Worm (Caenorhabditis elegans): ENCODE measurements around the gene T04C9.1.

DNA sequence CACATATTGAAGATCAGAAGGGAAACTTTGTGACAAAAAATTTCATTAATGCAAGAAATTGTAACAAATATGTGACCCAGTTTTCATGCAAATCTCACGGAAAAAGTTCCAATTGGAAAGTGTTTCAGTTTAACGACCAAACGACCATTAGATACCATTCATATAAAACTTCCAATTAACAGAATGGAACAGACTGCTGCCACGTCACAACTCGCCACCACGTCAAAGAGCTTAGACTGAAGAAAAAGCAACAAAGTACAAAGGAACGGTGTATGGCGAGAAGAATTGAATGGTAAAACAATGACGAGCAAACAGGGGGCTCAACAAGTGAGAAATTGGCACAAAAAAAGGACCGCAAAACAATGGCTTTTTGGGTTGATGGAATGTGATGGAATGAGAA is 7.7 kb upstream of the T04C9.1 start, which contains the start of gene T04C9.3:
- no peak for TF ChIP-seq fkh-10 (GFP tag; optimal IDR thresholded peaks at IDR 0.05)
- TF ChIP-seq snpc-4 (tag; optimal IDR thresholded peaks at IDR 0.05), result no peak
- no peak for TF ChIP-seq ztf-11 (tag; optimal IDR thresholded peaks at IDR 0.05)
- no peak for TF ChIP-seq mep-1 (tag; optimal IDR thresholded peaks at IDR 0.05)
- TF ChIP-seq lin-39 (tag; optimal IDR thresholded peaks at IDR 0.05), result no peak
- no peak for TF ChIP-seq nhr-76 (tag; optimal IDR thresholded peaks at IDR 0.05)
- no peak for TF ChIP-seq ceh-62 (tag; optimal IDR thresholded peaks at IDR 0.05)
- TF ChIP-seq nhr-25 (tag; optimal IDR thresholded peaks at IDR 0.05; ENCODE audit: borderline replicate concordance, insufficient read depth), result no peak
- TF ChIP-seq ama-1 (optimal IDR thresholded peaks at IDR 0.05), result no peak
- no peak for TF ChIP-seq fos-1 (tag; optimal IDR thresholded peaks at IDR 0.05)
- no peak for TF ChIP-seq tra-1 (GFP tag; IDR thresholded peaks at IDR 0.05)

All from whole organism, L4 larva.